Fruit fly (Drosophila melanogaster) whole organism, prepupa: Measurements from ENCODE around the gene Cep135.

Experiments used
- CG10669 ChIP-seq: fragments of 200-800 bp; sonication (Bioruptor generic); optimal IDR thresholded peaks from 3 replicates; lab custom pipeline; 2018; ENCODE audit warnings: missing biosample characterization, mild to moderate bottlenecking, missing genetic modification characterization, moderate library complexity
- CG6792 ChIP-seq: fragments of 200-800 bp; sonication (Bioruptor generic); optimal IDR thresholded peaks from 3 replicates; lab custom pipeline; 2016; ENCODE audit warnings: missing biosample characterization, missing genetic modification characterization
- CG9139 ChIP-seq: fragments of 200-800 bp; sonication (Bioruptor generic); optimal IDR thresholded peaks from 3 replicates; lab custom pipeline; 2017; ENCODE audit warnings: missing biosample characterization, mild to moderate bottlenecking, missing genetic modification characterization
- eg ChIP-seq: fragments of 200-800 bp; sonication (Bioruptor generic); IDR thresholded peaks from 3 replicates; pipeline ENCODE4 v1.3.6; 2022; ENCODE audit warnings: missing biosample characterization, missing genetic modification characterization
- topi ChIP-seq: fragments of 200-800 bp; sonication (Bioruptor generic); optimal IDR thresholded peaks from 3 replicates; lab custom pipeline; 2016; ENCODE audit warnings: missing biosample characterization, missing genetic modification characterization

DNA sequence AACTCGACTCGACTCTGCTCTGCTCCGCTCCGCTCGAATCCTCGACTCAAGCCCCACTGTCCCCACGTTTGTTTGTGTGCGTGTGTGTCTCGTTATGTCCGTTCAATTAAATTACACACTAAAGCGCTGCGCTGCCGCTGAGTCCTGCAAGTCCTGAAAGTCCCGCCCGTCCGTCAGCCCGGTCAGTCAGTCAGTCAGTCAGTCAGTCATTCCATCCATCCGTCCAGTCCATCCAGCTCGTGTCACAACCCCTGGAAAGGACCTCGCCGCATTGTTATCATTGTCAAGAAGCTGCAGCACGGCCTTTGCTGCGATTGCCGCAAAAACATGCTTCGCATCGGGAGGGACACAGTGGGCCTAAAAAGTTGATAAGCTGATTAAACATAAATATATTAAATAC is 52.5 kb downstream of the Cep135 start:
- no peak for TF ChIP-seq CG10669
- TF ChIP-seq eg (GFP tag; lab: Robert Waterston, UW) = no peak
- no peak for TF ChIP-seq CG9139 (GFP tag; lab: Kevin White, UChicago)
- no peak for TF ChIP-seq CG6792 (GFP tag; lab: Kevin White, UChicago)
- no peak for TF ChIP-seq topi (GFP tag; lab: Kevin White, UChicago)
